Worm (Caenorhabditis elegans) whole organism, L1 larva: ENCODE results near the gene bkip-1.

Experiments used
- C16A3.4 ChIP-seq: fragments of 150-350 bp; optimal IDR thresholded peaks from 2 replicates; lab custom pipeline; 2014; ENCODE audit warnings: missing biosample characterization, missing genetic modification characterization
- C34B4.2 ChIP-seq: sonication (generic microtip); optimal IDR thresholded peaks from 2 replicates; lab custom pipeline; 2017; ENCODE audit warnings: mild to moderate bottlenecking, missing genetic modification characterization, missing compliant biosample characterization
- Y116A8C.19 ChIP-seq: sonication (generic microtip); optimal IDR thresholded peaks from 2 replicates; lab custom pipeline; 2016; ENCODE audit warnings: missing compliant biosample characterization, missing genetic modification characterization, borderline replicate concordance
- aha-1 ChIP-seq: fragments of 150-350 bp; optimal IDR thresholded peaks from 2 replicates; lab custom pipeline; 2014; ENCODE audit warnings: missing biosample characterization, missing genetic modification characterization
- ceh-63 ChIP-seq: fragments of 200-800 bp; sonication (Bioruptor generic); optimal IDR thresholded peaks from 2 replicates; lab custom pipeline; 2018; ENCODE audit warnings: mild to moderate bottlenecking, missing genetic modification characterization, missing compliant biosample characterization
- ceh-8 ChIP-seq: fragments of 200-800 bp; sonication (Bioruptor generic); optimal IDR thresholded peaks from 2 replicates; lab custom pipeline; 2018; ENCODE audit warnings: mild to moderate bottlenecking, missing genetic modification characterization, moderate library complexity, missing compliant biosample characterization
- ces-1 ChIP-seq: fragments of 150-350 bp; optimal IDR thresholded peaks from 2 replicates; lab custom pipeline; 2014; ENCODE audit warnings: missing biosample characterization, missing genetic modification reagents, missing genetic modification characterization
- efl-1 ChIP-seq, 4 experiments: fragments of 150-350 bp; optimal IDR thresholded peaks in 3 of 4; peaks in 1 of 4; 1 replicate in 1 of 4; 2 replicates in 3 of 4; lab custom pipeline; 2014; ENCODE audit warnings: missing biosample characterization in 2 of 4, missing genetic modification characterization in 2 of 4, missing genetic modification reagents in 2 of 4
- efl-3 ChIP-seq: fragments of 200-800 bp; sonication (Bioruptor generic); optimal IDR thresholded peaks from 2 replicates; lab custom pipeline; 2018; ENCODE audit warnings: mild to moderate bottlenecking, missing genetic modification characterization, missing compliant biosample characterization
- elt-2 ChIP-seq: sonication (generic microtip); optimal IDR thresholded peaks from 2 replicates; lab custom pipeline; 2016; ENCODE audit warnings: missing genetic modification characterization, mild to moderate bottlenecking, inconsistent platforms, missing compliant biosample characterization, missing genetic modification reagents
- elt-3 ChIP-seq, 6 experiments: fragments of 150-350 bp in 1 of 6; sonication (generic microtip); optimal IDR thresholded peaks; 2 replicates each; lab custom pipeline; 2017 to 2018; ENCODE audit warnings: missing biosample characterization in 6 of 6, missing genetic modification characterization in 6 of 6, inconsistent platforms in 1 of 6
- fkh-4 ChIP-seq: sonication (generic microtip); optimal IDR thresholded peaks from 2 replicates; lab custom pipeline; 2016; ENCODE audit warnings: missing compliant biosample characterization, missing genetic modification characterization, borderline replicate concordance
- fos-1 ChIP-seq: fragments of 150-350 bp; optimal IDR thresholded peaks from 2 replicates; lab custom pipeline; 2014; ENCODE audit warnings: missing biosample characterization, missing genetic modification characterization
- hpl-2 ChIP-seq: fragments of 150-350 bp; optimal IDR thresholded peaks from 2 replicates; lab custom pipeline; 2014; ENCODE audit warnings: missing biosample characterization, missing genetic modification reagents, missing genetic modification characterization
- irx-1 ChIP-seq: sonication (generic microtip); optimal IDR thresholded peaks from 2 replicates; lab custom pipeline; 2016; ENCODE audit warnings: missing genetic modification characterization, missing compliant biosample characterization
- isw-1 ChIP-seq: fragments of 200-800 bp; sonication (Bioruptor generic); IDR thresholded peaks from 2 replicates; pipeline ENCODE4 v1.3.6; 2022; ENCODE audit warnings: missing genetic modification characterization, missing compliant biosample characterization
- jun-1 ChIP-seq: fragments of 150-350 bp; optimal IDR thresholded peaks from 2 replicates; lab custom pipeline; 2014; ENCODE audit warnings: missing biosample characterization, missing genetic modification reagents, missing genetic modification characterization
- lin-13 ChIP-seq: fragments of 150-350 bp; optimal IDR thresholded peaks from 2 replicates; lab custom pipeline; 2014; ENCODE audit warnings: missing biosample characterization, missing genetic modification reagents, missing genetic modification characterization
- lin-14 ChIP-seq: fragments of 200-800 bp; sonication (Bioruptor generic); optimal IDR thresholded peaks from 2 replicates; lab custom pipeline; 2018; ENCODE audit warnings: mild to moderate bottlenecking, missing genetic modification characterization, moderate library complexity, missing compliant biosample characterization
- lin-35 ChIP-seq, 2 experiments: fragments of 150-350 bp; optimal IDR thresholded peaks; 2 replicates each; lab custom pipeline; 2014; ENCODE audit warnings: missing biosample characterization in 2 of 2, missing genetic modification characterization in 2 of 2, missing genetic modification reagents in 2 of 2
- lin-39 ChIP-seq: fragments of 150-350 bp; optimal IDR thresholded peaks from 2 replicates; lab custom pipeline; 2014; ENCODE audit warnings: missing biosample characterization, missing genetic modification reagents, missing genetic modification characterization
- lir-3 ChIP-seq: sonication (generic microtip); optimal IDR thresholded peaks from 2 replicates; lab custom pipeline; 2016; ENCODE audit warnings: mild to moderate bottlenecking, missing genetic modification characterization, moderate library complexity, missing compliant biosample characterization; ENCODE audit not compliant: poor library complexity
- lsy-2 ChIP-seq, 2 experiments: fragments of 150-350 bp; optimal IDR thresholded peaks; 2 replicates each; lab custom pipeline; 2014; ENCODE audit warnings: missing biosample characterization in 2 of 2, missing genetic modification characterization in 2 of 2
- mdl-1 ChIP-seq, 2 experiments: fragments of 150-350 bp; optimal IDR thresholded peaks; 2 replicates each; lab custom pipeline; 2014 to 2017; ENCODE audit warnings: missing biosample characterization in 2 of 2, missing genetic modification characterization in 2 of 2, inconsistent platforms in 1 of 2
- nhr-11 ChIP-seq: fragments of 150-350 bp; optimal IDR thresholded peaks from 2 replicates; lab custom pipeline; 2014; ENCODE audit warnings: missing biosample characterization, missing genetic modification characterization
- nhr-19 ChIP-seq: fragments of 200-800 bp; sonication (Bioruptor generic); conservative IDR thresholded peaks from 2 replicates; pipeline ENCODE4 v1.3.6; 2022; ENCODE audit warnings: missing genetic modification characterization, missing compliant biosample characterization
- nhr-77 ChIP-seq: fragments of 150-350 bp; optimal IDR thresholded peaks from 2 replicates; lab custom pipeline; 2014; ENCODE audit warnings: missing biosample characterization, missing genetic modification characterization
- nhr-85 ChIP-seq: sonication (generic microtip); peaks from one replicate; lab custom pipeline; 2016; ENCODE audit warnings: missing genetic modification characterization, inconsistent platforms, missing compliant biosample characterization
- nhr-90 ChIP-seq: sonication (generic microtip); optimal IDR thresholded peaks from 2 replicates; lab custom pipeline; 2016; ENCODE audit warnings: mild to moderate bottlenecking, missing genetic modification characterization, missing compliant biosample characterization; ENCODE audit not compliant: poor library complexity
- pag-3 ChIP-seq: sonication (generic microtip); optimal IDR thresholded peaks from 2 replicates; lab custom pipeline; 2017; ENCODE audit warnings: missing genetic modification characterization, mild to moderate bottlenecking, missing compliant biosample characterization, antibody characterized with exemption, borderline replicate concordance; ENCODE audit not compliant: insufficient read depth
- pqm-1 ChIP-seq: sonication (generic microtip); optimal IDR thresholded peaks from 3 replicates; lab custom pipeline; 2017; ENCODE audit warnings: missing biosample characterization, missing genetic modification characterization
- skn-1 ChIP-seq: fragments of 150-350 bp; optimal IDR thresholded peaks from 2 replicates; lab custom pipeline; 2014; ENCODE audit warnings: missing biosample characterization, missing genetic modification characterization
- sox-4 ChIP-seq: sonication (generic microtip); optimal IDR thresholded peaks from 2 replicates; lab custom pipeline; 2016; ENCODE audit warnings: missing genetic modification characterization, missing compliant biosample characterization
- sptf-1 ChIP-seq: fragments of 150-350 bp; optimal IDR thresholded peaks from 2 replicates; lab custom pipeline; 2014; ENCODE audit warnings: missing biosample characterization, missing genetic modification characterization
- sup-37 ChIP-seq: fragments of 200-800 bp; sonication (Bioruptor generic); optimal IDR thresholded peaks from 2 replicates; lab custom pipeline; 2018; ENCODE audit warnings: mild to moderate bottlenecking, missing genetic modification characterization, missing compliant biosample characterization
- swsn-7 ChIP-seq: sonication (generic microtip); optimal IDR thresholded peaks from 2 replicates; lab custom pipeline; 2016; ENCODE audit warnings: missing genetic modification characterization, missing compliant biosample characterization
- tbx-2 ChIP-seq: sonication (generic microtip); optimal IDR thresholded peaks from 2 replicates; lab custom pipeline; 2016; ENCODE audit warnings: missing genetic modification characterization, missing compliant biosample characterization
- unc-30 ChIP-seq: sonication (generic microtip); optimal IDR thresholded peaks from 2 replicates; lab custom pipeline; 2017; ENCODE audit warnings: missing biosample characterization, missing genetic modification characterization
- unc-62 ChIP-seq: fragments of 150-350 bp; optimal IDR thresholded peaks from 2 replicates; lab custom pipeline; 2014; ENCODE audit warnings: missing biosample characterization, missing genetic modification reagents, missing genetic modification characterization
- unc-86 ChIP-seq: sonication (generic microtip); optimal IDR thresholded peaks from 2 replicates; lab custom pipeline; 2016; ENCODE audit warnings: missing genetic modification characterization, missing compliant biosample characterization
- xbp-1 ChIP-seq: sonication (generic microtip); optimal IDR thresholded peaks from 2 replicates; lab custom pipeline; 2016; ENCODE audit warnings: missing genetic modification characterization, missing compliant biosample characterization
- ztf-11 ChIP-seq, 2 experiments: sonication (generic microtip); optimal IDR thresholded peaks; 2 replicates each; lab custom pipeline; 2016 to 2017; ENCODE audit warnings: missing genetic modification characterization in 2 of 2, missing biosample characterization in 1 of 2, missing compliant biosample characterization in 1 of 2

The bkip-1 gene

ce11 chrII:14063044-14063500, 38.0 kb upstream of the bkip-1 start, which contains the start of gene lem-2 (continued):
- TF ChIP-seq tbx-2 (tag; lab: Kevin White, UChicago) (peak; percentile 85), fos-1 (tag; lab: Kevin White, UChicago) (peak; percentile 4), nhr-11 (no peak), pqm-1 (tag; lab: Kevin White, UChicago) (no peak), irx-1 (tag; lab: Kevin White, UChicago) (peak; percentile 63), lir-3 (tag; lab: Kevin White, UChicago) (no peak), mdl-1 (tag; optimal IDR thresholded peaks at IDR 0.05; lab: Kevin White, UChicago) (peak in 1 of 2 experiments; percentile 7), lin-13 (GFP tag; lab: Kevin White, UChicago) (peak; percentile 35), C34B4.2 (no peak), swsn-7 (peak; percentile 76), lin-39 (no peak), nhr-19 (GFP tag; lab: Robert Waterston, UW) (peak; percentile 71), nhr-85 (peak; percentile 84), lsy-2 (tag; optimal IDR thresholded peaks at IDR 0.05; lab: Kevin White, UChicago) (peak; percentile 66 to 81), jun-1 (tag; lab: Kevin White, UChicago) (peak; percentile 42), elt-2 (tag; lab: Kevin White, UChicago) (peak; percentile 38), unc-62 (no peak), pag-3 (no peak), sup-37 (GFP tag; lab: Kevin White, UChicago) (no peak), sptf-1 (tag; lab: Kevin White, UChicago) (no peak), lin-35 (GFP tag; optimal IDR thresholded peaks at IDR 0.05; lab: Kevin White, UChicago) (peak; percentile 87 to 90), hpl-2 (GFP tag; lab: Kevin White, UChicago) (no peak), isw-1 (GFP tag; lab: Robert Waterston, UW) (peak; percentile 87), ceh-63 (GFP tag; lab: Kevin White, UChicago) (peak; percentile 46), sox-4 (peak; percentile 61), unc-30 (tag; lab: Kevin White, UChicago) (no peak), Y116A8C.19 (peak; percentile 63), nhr-90 (tag; lab: Kevin White, UChicago) (peak; percentile 90), ztf-11 (tag; optimal IDR thresholded peaks at IDR 0.05; lab: Kevin White, UChicago) (peak in 1 of 2 experiments; percentile 82), unc-86 (tag; lab: Kevin White, UChicago) (peak; percentile 69), nhr-77 (tag; lab: Kevin White, UChicago) (peak; percentile 87), xbp-1 (tag; lab: Kevin White, UChicago) (peak; percentile 76), C16A3.4 (peak; percentile 61), lin-14 (GFP tag; lab: Kevin White, UChicago) (peak; percentile 92), elt-3 (tag; optimal IDR thresholded peaks at IDR 0.05; lab: Kevin White, UChicago) (peak in 1 of 6 experiments; percentile 40), aha-1 (tag; lab: Kevin White, UChicago) (no peak), skn-1 (peak; percentile 51), fkh-4 (tag; lab: Kevin White, UChicago) (peak; percentile 71), efl-3 (GFP tag; lab: Kevin White, UChicago) (no peak), ces-1 (GFP tag; lab: Kevin White, UChicago) (no peak)

- TF ChIP-seq efl-1 (optimal IDR thresholded peaks at IDR 0.05; lab: Kevin White, UChicago) (no peak), efl-1 (GFP tag; optimal IDR thresholded peaks at IDR 0.05 in 1 of 2; lab: Kevin White, UChicago) (peak in 1 of 2 experiments; percentile 91), ceh-8 (GFP tag; lab: Kevin White, UChicago) (no peak)
Observed at ce11 chrII:14064051-14064450, 37.0 kb upstream of the bkip-1 start.
